Fruit fly (Drosophila melanogaster): ENCODE measurements around the gene CG44194.

DNA sequence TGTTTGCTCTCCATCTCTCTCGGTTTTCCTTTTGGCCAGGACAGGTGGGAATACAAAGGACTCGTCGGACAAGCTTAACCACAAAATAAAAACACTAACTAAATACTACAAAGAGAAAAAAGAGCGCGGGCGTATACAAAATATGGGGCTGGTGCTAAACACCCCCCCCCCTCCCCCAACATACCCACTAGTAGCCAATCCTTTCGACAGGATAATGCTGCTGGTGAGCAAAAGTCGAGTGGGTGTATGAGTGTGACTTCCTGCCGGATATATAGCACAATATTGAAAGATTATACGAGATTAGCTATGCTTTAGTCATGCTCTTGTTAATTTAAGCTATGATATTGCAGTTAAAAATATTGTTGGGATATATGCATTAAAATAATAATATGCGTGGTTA, 22.3 kb downstream of the CG44194 start:
- TF ChIP-seq CG12605 (GFP tag; IDR thresholded peaks at IDR 0.05) (no peak), CG4496 (GFP tag; IDR thresholded peaks at IDR 0.05) (no peak), Snoo (tag; optimal IDR thresholded peaks at IDR 0.05) (no peak), D1 (tag; optimal IDR thresholded peaks at IDR 0.05) (no peak), gl (tag; optimal IDR thresholded peaks at IDR 0.05) (no peak)
